Fruit fly (Drosophila melanogaster) whole organism, embryonic: ENCODE data around the gene Mst85C.

Experiments used
- C15 ChIP-seq: fragments of 200-800 bp; sonication (Bioruptor generic); IDR thresholded peaks from 3 replicates; pipeline ENCODE4 v1.3.6; 2022; ENCODE audit warnings: missing biosample characterization, missing genetic modification characterization
- CG10209 ChIP-seq: fragments of 200-800 bp; sonication (Bioruptor generic); optimal IDR thresholded peaks from 3 replicates; lab custom pipeline; 2017; ENCODE audit warnings: missing biosample characterization, mild to moderate bottlenecking, missing genetic modification characterization, missing genetic modification reagents
- CG10431 ChIP-seq: fragments of 200-800 bp; sonication (Bioruptor generic); optimal IDR thresholded peaks from 3 replicates; lab custom pipeline; 2018; ENCODE audit warnings: missing biosample characterization, mild to moderate bottlenecking, missing genetic modification characterization
- CG11085 ChIP-seq: fragments of 200-800 bp; sonication (Bioruptor generic); IDR thresholded peaks from 2 replicates; pipeline ENCODE4 v1.3.6; 2022; ENCODE audit warnings: missing biosample characterization, missing genetic modification characterization
- CG11398 ChIP-seq: fragments of 200-800 bp; sonication (Bioruptor generic); optimal IDR thresholded peaks from 2 replicates; lab custom pipeline; 2016; ENCODE audit warnings: missing biosample characterization, missing genetic modification characterization
- CG11696 ChIP-seq: fragments of 200-800 bp; sonication (Bioruptor generic); IDR thresholded peaks from 2 replicates; pipeline ENCODE4 v1.3.6; 2022; ENCODE audit warnings: missing biosample characterization, missing genetic modification characterization
- CG12659 ChIP-seq: fragments of 200-800 bp; sonication (Bioruptor generic); optimal IDR thresholded peaks from 3 replicates; lab custom pipeline; 2017; ENCODE audit warnings: mild to moderate bottlenecking, missing biosample characterization, missing genetic modification reagents, missing genetic modification characterization
- CG14965 ChIP-seq: fragments of 200-800 bp; sonication (Bioruptor generic); optimal IDR thresholded peaks from 2 replicates; lab custom pipeline; 2016; ENCODE audit warnings: missing biosample characterization, missing genetic modification characterization, borderline replicate concordance
- CG18262 ChIP-seq: fragments of 200-800 bp; optimal IDR thresholded peaks from 3 replicates; lab custom pipeline; 2019; ENCODE audit warnings: missing biosample characterization, mild to moderate bottlenecking, missing genetic modification characterization, moderate library complexity
- CG2202 ChIP-seq: fragments of 200-800 bp; sonication (Bioruptor generic); optimal IDR thresholded peaks from 2 replicates; lab custom pipeline; 2018; ENCODE audit warnings: missing biosample characterization, mild to moderate bottlenecking, missing genetic modification characterization
- CG2712 ChIP-seq: fragments of 200-800 bp; optimal IDR thresholded peaks from 3 replicates; lab custom pipeline; 2019; ENCODE audit warnings: missing biosample characterization, mild to moderate bottlenecking, missing genetic modification characterization, moderate library complexity
- CG31365 ChIP-seq: fragments of 200-800 bp; sonication (Bioruptor generic); optimal IDR thresholded peaks from 2 replicates; lab custom pipeline; 2018; ENCODE audit warnings: missing biosample characterization, mild to moderate bottlenecking, missing genetic modification characterization
- CG3281 ChIP-seq: fragments of 200-800 bp; sonication (Bioruptor generic); optimal IDR thresholded peaks from 3 replicates; lab custom pipeline; 2017; ENCODE audit warnings: missing biosample characterization, mild to moderate bottlenecking, missing genetic modification characterization
- CG4617 ChIP-seq: fragments of 200-800 bp; sonication (Bioruptor generic); optimal IDR thresholded peaks from 3 replicates; lab custom pipeline; 2016; ENCODE audit warnings: missing biosample characterization, missing genetic modification characterization, borderline replicate concordance
- CG4854 ChIP-seq: fragments of 200-800 bp; sonication (Bioruptor generic); optimal IDR thresholded peaks from 2 replicates; lab custom pipeline; 2016; ENCODE audit warnings: missing biosample characterization, missing genetic modification characterization, inconsistent platforms
- CkIIα-i1 ChIP-seq: fragments of 200-800 bp; sonication (Bioruptor generic); IDR thresholded peaks from 2 replicates; pipeline ENCODE4 v1.3.6; 2022; ENCODE audit warnings: missing biosample characterization, missing genetic modification characterization
- CoRest ChIP-seq: fragments of 200-800 bp; sonication (Bioruptor generic); optimal IDR thresholded peaks from 3 replicates; lab custom pipeline; 2018; ENCODE audit warnings: missing biosample characterization, mild to moderate bottlenecking, missing genetic modification characterization, moderate library complexity
- D ChIP-seq, 2 experiments: fragments of 200-800 bp in 1 of 2; fragments of >200 bp in 1 of 2; sonication (Bioruptor generic) in 1 of 2; optimal IDR thresholded peaks; 2 replicates in 1 of 2; 3 replicates in 1 of 2; lab custom pipeline; 2017; ENCODE audit warnings: mild to moderate bottlenecking in 1 of 2, missing biosample characterization in 1 of 2, missing genetic modification characterization in 1 of 2, missing genetic modification reagents in 1 of 2
- D19B ChIP-seq: fragments of 200-800 bp; sonication (Bioruptor generic); optimal IDR thresholded peaks from 2 replicates; lab custom pipeline; 2017; ENCODE audit warnings: missing biosample characterization, mild to moderate bottlenecking, missing genetic modification characterization
- Dbx ChIP-seq: fragments of 200-800 bp; sonication (Bioruptor generic); IDR thresholded peaks from 3 replicates; pipeline ENCODE4 v1.3.6; 2022; ENCODE audit warnings: missing biosample characterization, missing genetic modification characterization
- E2f2 ChIP-seq: fragments of 200-800 bp; sonication (Bioruptor generic); IDR thresholded peaks from 2 replicates; pipeline ENCODE4 v1.3.6; 2022; ENCODE audit warnings: missing biosample characterization, missing genetic modification characterization
- H15 ChIP-seq: fragments of 200-800 bp; sonication (Bioruptor generic); IDR thresholded peaks from 3 replicates; pipeline ENCODE4 v1.3.6; 2022; ENCODE audit warnings: missing biosample characterization, missing genetic modification characterization
- Hmx ChIP-seq: fragments of 200-800 bp; sonication (Bioruptor generic); optimal IDR thresholded peaks from 2 replicates; lab custom pipeline; 2016; ENCODE audit warnings: missing biosample characterization, missing genetic modification characterization
- Lhr ChIP-seq: fragments of 200-800 bp; sonication (Bioruptor generic); optimal IDR thresholded peaks from 3 replicates; lab custom pipeline; 2017; ENCODE audit warnings: mild to moderate bottlenecking, missing biosample characterization, missing genetic modification reagents, missing genetic modification characterization
- MBD-R2 ChIP-seq: fragments of 200-800 bp; sonication (Bioruptor generic); IDR thresholded peaks from 2 replicates; pipeline ENCODE4 v1.3.6; 2022; ENCODE audit warnings: missing biosample characterization, missing genetic modification characterization
- Nf-YB ChIP-seq: fragments of 200-800 bp; sonication (Bioruptor generic); optimal IDR thresholded peaks from 3 replicates; lab custom pipeline; 2019; ENCODE audit warnings: missing biosample characterization, mild to moderate bottlenecking, missing genetic modification characterization, moderate library complexity
- Pdp1 ChIP-seq, 2 experiments: fragments of 200-800 bp; sonication (Bioruptor generic); optimal IDR thresholded peaks; 3 replicates each; lab custom pipeline; 2016; ENCODE audit warnings: missing biosample characterization in 2 of 2, missing genetic modification characterization in 2 of 2, mild to moderate bottlenecking in 1 of 2, moderate library complexity in 1 of 2
- Rfx ChIP-seq: fragments of 200-800 bp; sonication (Bioruptor generic); IDR thresholded peaks from 2 replicates; pipeline ENCODE4 v1.3.6; 2022; ENCODE audit warnings: missing biosample characterization, missing genetic modification characterization
- Spps ChIP-seq: fragments of 200-800 bp; sonication (Bioruptor generic); optimal IDR thresholded peaks from 2 replicates; lab custom pipeline; 2018; ENCODE audit warnings: missing biosample characterization, mild to moderate bottlenecking, missing genetic modification characterization
- Ssrp ChIP-seq: fragments of 200-800 bp; sonication (Bioruptor generic); optimal IDR thresholded peaks from 2 replicates; lab custom pipeline; 2018; ENCODE audit warnings: missing biosample characterization, mild to moderate bottlenecking, missing genetic modification characterization, moderate library complexity
- ac ChIP-seq: fragments of 200-800 bp; sonication (Bioruptor generic); optimal IDR thresholded peaks from 3 replicates; lab custom pipeline; 2017; ENCODE audit warnings: missing biosample characterization, mild to moderate bottlenecking, missing genetic modification characterization
- br ChIP-seq: fragments of >200 bp; optimal IDR thresholded peaks from 2 replicates; lab custom pipeline; 2017
- corto ChIP-seq: fragments of 200-800 bp; sonication (Bioruptor generic); optimal IDR thresholded peaks from 2 replicates; lab custom pipeline; 2016; ENCODE audit warnings: missing biosample characterization, mild to moderate bottlenecking, missing genetic modification characterization, moderate library complexity
- dm ChIP-seq: fragments of 200-800 bp; sonication (Bioruptor generic); optimal IDR thresholded peaks from 3 replicates; lab custom pipeline; 2016; ENCODE audit warnings: missing biosample characterization, missing genetic modification characterization
- dysf ChIP-seq: fragments of 200-800 bp; sonication (Bioruptor generic); IDR thresholded peaks from 3 replicates; pipeline ENCODE4 v1.3.6; 2022; ENCODE audit warnings: missing biosample characterization, missing genetic modification characterization
- emc ChIP-seq: fragments of 200-800 bp; sonication (Bioruptor generic); optimal IDR thresholded peaks from 2 replicates; lab custom pipeline; 2016; ENCODE audit warnings: missing biosample characterization, missing genetic modification characterization
- esg ChIP-seq: fragments of 200-800 bp; sonication (Bioruptor generic); conservative IDR thresholded peaks from 2 replicates; pipeline ENCODE4 v1.3.6; 2022; ENCODE audit warnings: missing biosample characterization, missing genetic modification characterization
- eyg ChIP-seq: fragments of 200-800 bp; sonication (Bioruptor generic); optimal IDR thresholded peaks from 3 replicates; lab custom pipeline; 2016; ENCODE audit warnings: missing biosample characterization, missing genetic modification characterization
- fd96Cb ChIP-seq: fragments of 200-800 bp; sonication (Bioruptor generic); optimal IDR thresholded peaks from 2 replicates; lab custom pipeline; 2018; ENCODE audit warnings: missing biosample characterization, mild to moderate bottlenecking, missing genetic modification characterization, moderate library complexity
- jing ChIP-seq: fragments of 200-800 bp; sonication (Bioruptor generic); optimal IDR thresholded peaks from 2 replicates; lab custom pipeline; 2018; ENCODE audit warnings: missing biosample characterization, mild to moderate bottlenecking, missing genetic modification characterization
- kah ChIP-seq: fragments of 200-800 bp; sonication (Bioruptor generic); optimal IDR thresholded peaks from 2 replicates; lab custom pipeline; 2018; ENCODE audit warnings: missing biosample characterization, mild to moderate bottlenecking, missing genetic modification characterization
- kay ChIP-seq: fragments of 200-800 bp; sonication (Bioruptor generic); optimal IDR thresholded peaks from 2 replicates; lab custom pipeline; 2016; ENCODE audit warnings: missing biosample characterization, missing genetic modification characterization
- sc ChIP-seq, 3 experiments: fragments of >200 bp in 2 of 3; fragments of 200-800 bp in 1 of 3; sonication (Bioruptor generic) in 1 of 3; optimal IDR thresholded peaks; 2 replicates in 2 of 3; 3 replicates in 1 of 3; lab custom pipeline; 2017; ENCODE audit warnings: mild to moderate bottlenecking in 1 of 3, missing biosample characterization in 1 of 3, missing genetic modification characterization in 1 of 3, missing genetic modification reagents in 1 of 3
- seq ChIP-seq: fragments of 200-800 bp; sonication (Bioruptor generic); IDR thresholded peaks from 2 replicates; pipeline ENCODE4 v1.3.6; 2022; ENCODE audit warnings: missing biosample characterization, missing genetic modification characterization
- slou ChIP-seq: fragments of 200-800 bp; sonication (Bioruptor generic); optimal IDR thresholded peaks from 3 replicates; lab custom pipeline; 2016; ENCODE audit warnings: missing biosample characterization, missing genetic modification characterization
- slp2 ChIP-seq: fragments of 200-800 bp; sonication (Bioruptor generic); optimal IDR thresholded peaks from 2 replicates; lab custom pipeline; 2016; ENCODE audit warnings: missing biosample characterization, missing genetic modification characterization
- stwl ChIP-seq: fragments of 200-800 bp; sonication (Bioruptor generic); optimal IDR thresholded peaks from 3 replicates; lab custom pipeline; 2018; ENCODE audit warnings: missing biosample characterization, mild to moderate bottlenecking, missing genetic modification characterization, moderate library complexity
- trh ChIP-seq: fragments of 200-800 bp; sonication (Bioruptor generic); optimal IDR thresholded peaks from 2 replicates; lab custom pipeline; 2016; ENCODE audit warnings: missing biosample characterization, missing genetic modification characterization
- ttk ChIP-seq: fragments of 200-800 bp; sonication (Bioruptor generic); IDR thresholded peaks from 2 replicates; pipeline ENCODE4 v2.1.2; 2022; ENCODE audit warnings: missing biosample characterization, missing genetic modification characterization
- vnd ChIP-seq: fragments of 200-800 bp; sonication (Bioruptor generic); IDR thresholded peaks from 3 replicates; pipeline ENCODE4 v1.3.6; 2022; ENCODE audit warnings: missing biosample characterization, missing genetic modification characterization; ENCODE audit not compliant: partially characterized antibody
- zfh1 ChIP-seq: fragments of 200-800 bp; sonication (Bioruptor generic); IDR thresholded peaks from 3 replicates; pipeline ENCODE4 v1.3.6; 2022; ENCODE audit warnings: missing biosample characterization, missing genetic modification characterization

The Mst85C gene

DNA sequence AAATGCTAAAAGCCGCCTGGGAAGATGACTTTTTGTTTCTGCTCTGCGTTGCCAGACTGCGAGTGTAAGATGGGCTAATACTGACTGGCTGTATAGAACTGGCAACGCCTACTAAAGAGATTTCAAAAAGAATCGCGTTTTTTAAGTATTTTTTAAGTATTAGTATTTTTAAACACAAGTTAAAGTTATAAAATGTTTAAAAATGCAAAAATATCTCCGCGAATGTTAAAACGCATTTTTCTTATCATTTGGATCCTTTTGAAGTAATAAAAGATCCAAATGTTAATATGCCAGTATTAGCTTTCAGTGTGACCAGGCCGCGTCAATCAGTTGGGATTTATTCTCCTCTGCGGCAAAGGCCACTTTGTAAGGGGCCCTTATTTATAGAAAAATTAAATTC is 42.3 kb upstream of the Mst85C start, which contains the start of the genes Prosbeta3 and Iru (continued):
- peak; percentile 86 for TF ChIP-seq Lhr (GFP tag; lab: Kevin White, UChicago)
- TF ChIP-seq vnd (GFP tag; lab: Robert Waterston, UW) = no peak
- no peak for TF ChIP-seq C15 (GFP tag; lab: Robert Waterston, UW)
- peak; percentile 45 for TF ChIP-seq CG4617 (GFP tag; lab: Kevin White, UChicago)
- no peak for TF ChIP-seq D (optimal IDR thresholded peaks at IDR 0.05; lab: Kevin White, UChicago)
- TF ChIP-seq D (GFP tag; optimal IDR thresholded peaks at IDR 0.05; lab: Kevin White, UChicago) = no peak
- no peak for TF ChIP-seq CG4854 (GFP tag; lab: Kevin White, UChicago)
- no peak for TF ChIP-seq H15
- TF ChIP-seq CkIIα-i1 (GFP tag; lab: Robert Waterston, UW) = no peak
- no peak for TF ChIP-seq Spps
- peak; percentile 20 for TF ChIP-seq CG2712 (tag; lab: Kevin White, UChicago)
- TF ChIP-seq trh = no peak
- no peak for TF ChIP-seq Nf-YB (GFP tag; lab: Kevin White, UChicago)
- TF ChIP-seq ac (GFP tag; lab: Kevin White, UChicago) = no peak
- TF ChIP-seq CG10431 (GFP tag; lab: Kevin White, UChicago) = no peak
- no peak for TF ChIP-seq CG10209 (GFP tag; lab: Kevin White, UChicago)
- no peak for TF ChIP-seq CG3281
- TF ChIP-seq Dbx (GFP tag; lab: Robert Waterston, UW) = no peak
- no peak for TF ChIP-seq CG2202 (tag; lab: Kevin White, UChicago)
- no peak for TF ChIP-seq CG11085 (GFP tag; lab: Robert Waterston, UW)
- no peak for TF ChIP-seq CG14965 (GFP tag; lab: Kevin White, UChicago)
- peak; percentile 66 for TF ChIP-seq E2f2 (GFP tag; lab: Robert Waterston, UW)
- TF ChIP-seq CG11398 (GFP tag; lab: Kevin White, UChicago) = no peak
- no peak for TF ChIP-seq Ssrp (tag; lab: Kevin White, UChicago)
- peak in 1 of 2 experiments; percentile 45 for TF ChIP-seq Pdp1 (GFP tag; optimal IDR thresholded peaks at IDR 0.05; lab: Kevin White, UChicago)
- TF ChIP-seq dm (GFP tag; lab: Kevin White, UChicago) = no peak
- TF ChIP-seq ttk (GFP tag; lab: Robert Waterston, UW) = no peak
- no peak for TF ChIP-seq slou (GFP tag; lab: Kevin White, UChicago)
- no peak for TF ChIP-seq CG11696 (GFP tag; lab: Robert Waterston, UW)
- no peak for TF ChIP-seq jing (GFP tag; lab: Kevin White, UChicago)
- no peak for TF ChIP-seq CG31365 (tag; lab: Kevin White, UChicago)
- TF ChIP-seq D19B (GFP tag; lab: Kevin White, UChicago) = no peak
- TF ChIP-seq kah (GFP tag; lab: Kevin White, UChicago) = no peak
- no peak for TF ChIP-seq esg (GFP tag; lab: Robert Waterston, UW)
- TF ChIP-seq zfh1 (GFP tag; lab: Robert Waterston, UW) = no peak
- no peak for TF ChIP-seq CG18262 (tag; lab: Kevin White, UChicago)
- TF ChIP-seq CoRest = peak; percentile 38
- TF ChIP-seq seq = no peak
- no peak for TF ChIP-seq corto (GFP tag; lab: Kevin White, UChicago)
- TF ChIP-seq CG12659 (GFP tag; lab: Kevin White, UChicago) = peak; percentile 81
- peak; percentile 75 for TF ChIP-seq MBD-R2 (GFP tag; lab: Robert Waterston, UW)
- TF ChIP-seq Hmx (GFP tag; lab: Kevin White, UChicago) = no peak
- TF ChIP-seq dysf (GFP tag; lab: Robert Waterston, UW) = no peak
- no peak for TF ChIP-seq slp2 (GFP tag; lab: Kevin White, UChicago)
- TF ChIP-seq sc (optimal IDR thresholded peaks at IDR 0.05; lab: Kevin White, UChicago) = no peak
- TF ChIP-seq sc (GFP tag; optimal IDR thresholded peaks at IDR 0.05; lab: Kevin White, UChicago) = no peak
- no peak for TF ChIP-seq emc (GFP tag; lab: Kevin White, UChicago)
- TF ChIP-seq Rfx = no peak
- no peak for TF ChIP-seq br (lab: Kevin White, UChicago)
- TF ChIP-seq eyg (GFP tag; lab: Kevin White, UChicago) = no peak
- peak; percentile 10 for TF ChIP-seq kay (GFP tag; lab: Kevin White, UChicago)
- no peak for TF ChIP-seq fd96Cb (tag; lab: Kevin White, UChicago)
- peak; percentile 73 for TF ChIP-seq stwl
